Fruit fly (Drosophila melanogaster) whole organism: Measurements from ENCODE around the gene CG4822.

Source experiments
- pan ChIP-seq: fragments of >200 bp; optimal IDR thresholded peaks from 2 replicates; lab custom pipeline; 2017
- usp ChIP-seq: fragments of >200 bp; optimal IDR thresholded peaks from 2 replicates; lab custom pipeline; 2017; ENCODE audit warnings: missing biosample characterization, missing genetic modification characterization, mixed read lengths

DNA sequence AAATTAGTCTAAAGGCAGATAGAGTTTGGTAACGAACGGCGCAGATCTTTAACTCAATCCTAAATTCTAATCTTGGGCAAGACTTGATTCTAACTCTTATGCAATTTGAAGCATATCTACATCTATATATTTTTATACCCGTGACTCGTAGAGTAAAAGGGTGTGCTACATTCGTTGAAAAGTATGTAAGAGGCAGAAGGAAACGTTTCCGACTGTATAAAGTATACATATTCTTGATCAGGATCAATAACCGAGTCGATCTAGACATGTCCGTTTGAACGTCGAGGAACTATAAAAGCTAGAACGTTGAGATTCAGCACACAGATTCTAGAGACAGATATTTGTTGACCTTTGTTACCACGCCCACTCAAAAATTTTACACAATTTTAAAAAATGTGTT lies 5.2 kb downstream of the CG4822 start, which contains the start of gene CG13694:
- TF ChIP-seq pan (lab: Kevin White, UChicago) (no peak), usp (no peak)
